Worm (Caenorhabditis elegans): Measurements from ENCODE around the gene rig-1.

The rig-1 gene

ce11 chrX:8704830-8705229 is 44.4 kb downstream of the rig-1 start:
- TF ChIP-seq aly-2 (tag; optimal IDR thresholded peaks at IDR 0.05) (no peak), hlh-11 (tag; optimal IDR thresholded peaks at IDR 0.05) (no peak), zip-2 (tag; optimal IDR thresholded peaks at IDR 0.05) (no peak), aha-1 (tag) (peak; percentile 90), ama-1 (optimal IDR thresholded peaks at IDR 0.05) (no peak), zfp-2 (tag; optimal IDR thresholded peaks at IDR 0.05) (no peak), daf-12 (tag; optimal IDR thresholded peaks at IDR 0.05) (no peak), mep-1 (tag; optimal IDR thresholded peaks at IDR 0.05) (no peak)

ce11 chrX:8708053-8708452 is 47.6 kb downstream of the rig-1 start, which contains the start of gene F53A9.3:
Gene F53A9.3 (plus strand): TSS chrX:8708353.
- TF ChIP-seq spr-3 (GFP tag; optimal IDR thresholded peaks at IDR 0.05) (no peak), pqm-1 (tag; optimal IDR thresholded peaks at IDR 0.05) (no peak), ceh-28 (tag; optimal IDR thresholded peaks at IDR 0.05) (no peak), daf-16 (GFP tag; optimal IDR thresholded peaks at IDR 0.05) (no peak), daf-16 (tag; optimal IDR thresholded peaks at IDR 0.05) (no peak), F37D6.2 (tag; optimal IDR thresholded peaks at IDR 0.05) (no peak), lir-3 (tag; optimal IDR thresholded peaks at IDR 0.05) (no peak), hlh-30 (tag; optimal IDR thresholded peaks at IDR 0.05; ENCODE audit: insufficient read depth) (no peak)

ce11 chrX:8709424-8709823 is 49.0 kb downstream of the rig-1 start, which contains the start of gene kreg-1:
Gene kreg-1 (plus strand): TSS chrX:8709764.
- peak; percentile 11; the same call in 1 of the 2 replicates for TF ChIP-seq dmd-6 (GFP tag; IDR thresholded peaks at IDR 0.05)
- TF ChIP-seq pqm-1 (tag; optimal IDR thresholded peaks at IDR 0.05): peak; percentile 32
- no peak for TF ChIP-seq sdz-12 (GFP tag; optimal IDR thresholded peaks at IDR 0.05)
- TF ChIP-seq D1046.2 (GFP tag; IDR thresholded peaks at IDR 0.05): no peak

DNA sequence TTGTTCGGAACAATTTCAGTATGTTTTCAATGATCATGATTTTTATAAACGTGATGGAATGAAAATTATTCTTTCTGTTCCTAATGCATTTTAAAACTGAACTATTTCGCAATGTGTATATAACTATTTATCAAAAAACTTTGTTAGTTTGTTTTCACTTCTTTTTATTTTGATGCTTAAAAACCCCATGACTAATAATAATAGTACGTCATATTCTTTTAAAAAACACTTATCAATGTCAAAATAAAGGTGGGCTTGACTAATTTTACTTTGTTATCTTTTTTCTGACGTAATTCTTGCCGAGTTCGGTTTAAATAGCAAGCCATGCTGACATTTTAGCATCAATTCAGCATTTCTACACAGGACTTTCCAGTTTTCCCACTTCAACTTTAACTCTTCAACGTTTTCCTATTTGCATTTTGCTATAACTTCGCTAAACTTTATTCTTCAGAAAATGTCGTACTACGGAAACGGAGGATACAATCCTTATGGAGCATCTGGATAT is 50.8 kb downstream of the rig-1 start, which contains the start of gene F53A9.1:
TSS of gene F53A9.1 (plus strand) at position 455 of the 505 bp plus-strand sequence.
- TF ChIP-seq unc-130 (GFP tag; optimal IDR thresholded peaks at IDR 0.05): no peak
- TF ChIP-seq dve-1 (tag; optimal IDR thresholded peaks at IDR 0.05; ENCODE audit: insufficient read depth): peak; percentile 38
- peak in 1 of 2 experiments; percentile 75 for TF ChIP-seq unc-62 (GFP tag; optimal IDR thresholded peaks at IDR 0.05 in 1 of 2)
- no peak for TF ChIP-seq unc-62 (tag; optimal IDR thresholded peaks at IDR 0.05)
- TF ChIP-seq Y75B8A.6 (GFP tag; IDR thresholded peaks at IDR 0.05): no peak
- TF ChIP-seq zip-11 (GFP tag; IDR thresholded peaks at IDR 0.05): no peak
- TF ChIP-seq gei-8 (GFP tag; optimal IDR thresholded peaks at IDR 0.05): no peak
- no peak for TF ChIP-seq daf-16 (GFP tag; optimal IDR thresholded peaks at IDR 0.05)
- TF ChIP-seq daf-16 (tag; optimal IDR thresholded peaks at IDR 0.05): peak; percentile 62
- no peak for TF ChIP-seq F37D6.2 (tag; optimal IDR thresholded peaks at IDR 0.05)
- no peak for TF ChIP-seq tra-1 (GFP tag; IDR thresholded peaks at IDR 0.05)

- TF ChIP-seq daf-16 (GFP tag; optimal IDR thresholded peaks at IDR 0.05): no peak
- peak; percentile 71 for TF ChIP-seq daf-16 (tag; optimal IDR thresholded peaks at IDR 0.05)
- peak; percentile 85 for TF ChIP-seq nhr-28 (tag; optimal IDR thresholded peaks at IDR 0.05)
- peak; percentile 64; the same call in 1 of the 2 replicates for TF ChIP-seq tra-1 (GFP tag; IDR thresholded peaks at IDR 0.05)
- peak; percentile 95 for TF ChIP-seq php-3 (GFP tag; IDR thresholded peaks at IDR 0.05)
- no peak for TF ChIP-seq lir-3 (tag; optimal IDR thresholded peaks at IDR 0.05)
- no peak for TF ChIP-seq nhr-111 (GFP tag; optimal IDR thresholded peaks at IDR 0.05)
- peak; percentile 61 for TF ChIP-seq nhr-77 (tag; optimal IDR thresholded peaks at IDR 0.05)
- peak; percentile 84 for TF ChIP-seq pqm-1 (tag; optimal IDR thresholded peaks at IDR 0.05)
- TF ChIP-seq dve-1 (tag; optimal IDR thresholded peaks at IDR 0.05; ENCODE audit: insufficient read depth): peak; percentile 78
- TF ChIP-seq hlh-30 (tag; optimal IDR thresholded peaks at IDR 0.05; ENCODE audit: insufficient read depth): peak; percentile 55
- no peak for TF ChIP-seq D1046.2 (GFP tag; IDR thresholded peaks at IDR 0.05)
- TF ChIP-seq hlh-11 (tag; optimal IDR thresholded peaks at IDR 0.05): peak; percentile 72
- TF ChIP-seq dmd-9 (GFP tag; IDR thresholded peaks at IDR 0.05): no peak
- TF ChIP-seq nhr-42 (GFP tag; IDR thresholded peaks at IDR 0.05): no peak
- peak; percentile 38 for TF ChIP-seq nhr-6 (tag; optimal IDR thresholded peaks at IDR 0.05)
- TF ChIP-seq ctbp-1 (GFP tag; IDR thresholded peaks at IDR 0.05): no peak
- peak; percentile 2 for TF ChIP-seq ztf-7 (tag; optimal IDR thresholded peaks at IDR 0.05)
- TF ChIP-seq mdt-29 (GFP tag; IDR thresholded peaks at IDR 0.05): no peak
- peak; percentile 0 for TF ChIP-seq nhr-102 (tag; optimal IDR thresholded peaks at IDR 0.05)
- peak in 1 of 2 experiments; percentile 4 for TF ChIP-seq lsy-2 (tag; optimal IDR thresholded peaks at IDR 0.05)
- peak; percentile 83 for TF ChIP-seq dmd-6 (GFP tag; IDR thresholded peaks at IDR 0.05)
- peak; percentile 30 for TF ChIP-seq nhr-48 (tag; optimal IDR thresholded peaks at IDR 0.05)
These were observed 52.2 kb downstream of the rig-1 start for ce11 chrX:8712662-8713061.
